Fruit fly (Drosophila melanogaster): ENCODE measurements around the gene CG17078.

Gene CG17078

dm6 chr2L:286421-286820 lies 8.4 kb upstream of the CG17078 start (continued):
- TF ChIP-seq CG8359 (GFP tag; optimal IDR thresholded peaks at IDR 0.05; ENCODE audit: borderline replicate concordance) (no peak), CG4404 (GFP tag; IDR thresholded peaks at IDR 0.05) (no peak), tin (GFP tag; optimal IDR thresholded peaks at IDR 0.05) (peak; percentile 61), Hr3 (GFP tag; optimal IDR thresholded peaks at IDR 0.05) (peak; percentile 26), Adf1 (GFP tag; IDR thresholded peaks at IDR 0.05) (peak; percentile 60; the same call in 1 of the 2 replicates), CG10431 (GFP tag; optimal IDR thresholded peaks at IDR 0.05) (no peak), abd-A (tag; optimal IDR thresholded peaks at IDR 0.05) (no peak), CG30020 (tag; optimal IDR thresholded peaks at IDR 0.05) (no peak), CG17612 (GFP tag; IDR thresholded peaks at IDR 0.05) (0 out of 2 replicates have a peak, but pooled peaks have one; percentile 23), bigmax (GFP tag; optimal IDR thresholded peaks at IDR 0.05) (no peak), C15 (GFP tag; IDR thresholded peaks at IDR 0.05) (0 out of 3 replicates have a peak, but pooled peaks have one; percentile 41), Eip74EF (GFP tag; optimal IDR thresholded peaks at IDR 0.05) (no peak), vvl (GFP tag; IDR thresholded peaks at IDR 0.05) (peak; percentile 84), eyg (GFP tag; optimal IDR thresholded peaks at IDR 0.05) (no peak), CTCF (GFP tag; optimal IDR thresholded peaks at IDR 0.05) (no peak), CG9797 (GFP tag; optimal IDR thresholded peaks at IDR 0.05) (no peak), nau (GFP tag; optimal IDR thresholded peaks at IDR 0.05) (peak; percentile 44), tup (GFP tag; optimal IDR thresholded peaks at IDR 0.05) (peak; percentile 39), row (GFP tag; IDR thresholded peaks at IDR 0.05) (peak; percentile 96), grn (GFP tag; optimal IDR thresholded peaks at IDR 0.05) (peak; percentile 58), YL-1 (GFP tag; optimal IDR thresholded peaks at IDR 0.05) (no peak), CG5245 (GFP tag; optimal IDR thresholded peaks at IDR 0.05) (peak; percentile 54), sisA (GFP tag; IDR thresholded peaks at IDR 0.05) (peak; percentile 61), Max (GFP tag; optimal IDR thresholded peaks at IDR 0.05) (peak; percentile 41), CG13287 (GFP tag; IDR thresholded peaks at IDR 0.05; ENCODE audit: partially characterized antibody) (no peak), hb (GFP tag; IDR thresholded peaks at IDR 0.05; ENCODE audit: partially characterized antibody) (no peak), HmgZ (tag; optimal IDR thresholded peaks at IDR 0.05) (peak; percentile 91), phol (tag; optimal IDR thresholded peaks at IDR 0.05) (peak; percentile 26), gcm (GFP tag; optimal IDR thresholded peaks at IDR 0.05) (no peak), emc (GFP tag; optimal IDR thresholded peaks at IDR 0.05) (no peak), h (optimal IDR thresholded peaks at IDR 0.05) (no peak), Abd-B (GFP tag; optimal IDR thresholded peaks at IDR 0.05) (no peak), CG17385 (GFP tag; optimal IDR thresholded peaks at IDR 0.05) (peak; percentile 70), CG33213 (GFP tag; optimal IDR thresholded peaks at IDR 0.05) (peak; percentile 44), Hr39 (optimal IDR thresholded peaks at IDR 0.05) (no peak), Mes4 (GFP tag; optimal IDR thresholded peaks at IDR 0.05) (no peak), ase (GFP tag; IDR thresholded peaks at IDR 0.05) (peak; percentile 70; the same call in 2 of the 3 replicates), sim (GFP tag; IDR thresholded peaks at IDR 0.05) (no peak), CG7745 (tag; optimal IDR thresholded peaks at IDR 0.05) (no peak), CG10274 (GFP tag; optimal IDR thresholded peaks at IDR 0.05) (no peak), schlank (tag; optimal IDR thresholded peaks at IDR 0.05) (peak; percentile 82), CG6654 (GFP tag; optimal IDR thresholded peaks at IDR 0.05) (no peak), sqz (GFP tag; optimal IDR thresholded peaks at IDR 0.05) (no peak), CG14965 (GFP tag; optimal IDR thresholded peaks at IDR 0.05; ENCODE audit: borderline replicate concordance) (no peak), pzg (GFP tag; optimal IDR thresholded peaks at IDR 0.05) (peak; percentile 22), CG17912 (GFP tag; optimal IDR thresholded peaks at IDR 0.05) (peak; percentile 40), grau (tag; optimal IDR thresholded peaks at IDR 0.05) (peak; percentile 98), CHES-1-like (GFP tag; optimal IDR thresholded peaks at IDR 0.05) (peak; percentile 60), onecut (GFP tag; IDR thresholded peaks at IDR 0.05) (peak; percentile 70), CG11560 (tag; IDR thresholded peaks at IDR 0.05) (no peak; the same call in 2 of the 3 replicates), CG12236 (GFP tag; optimal IDR thresholded peaks at IDR 0.05) (no peak), Nf-YA (GFP tag; IDR thresholded peaks at IDR 0.05) (no peak)
